Fruit fly (Drosophila melanogaster) whole organism, embryonic: ENCODE results near the gene tHMG1.

Experiments
- Blimp-1 ChIP-seq: fragments of 200-800 bp; sonication (Bioruptor generic); optimal IDR thresholded peaks from 3 replicates; lab custom pipeline; 2018; ENCODE audit warnings: missing biosample characterization, missing genetic modification characterization, mild to moderate bottlenecking, moderate library complexity, missing genetic modification reagents
- CG1024 ChIP-seq: fragments of 200-800 bp; sonication (Bioruptor generic); IDR thresholded peaks from 2 replicates; pipeline ENCODE4 v1.3.6; 2022; ENCODE audit warnings: missing biosample characterization, missing genetic modification characterization
- CG10267 ChIP-seq: fragments of 200-800 bp; sonication (Bioruptor generic); optimal IDR thresholded peaks from 2 replicates; lab custom pipeline; 2018; ENCODE audit warnings: missing biosample characterization, mild to moderate bottlenecking, missing genetic modification characterization, moderate library complexity
- CG10959 ChIP-seq: fragments of 200-800 bp; sonication (Bioruptor generic); IDR thresholded peaks from 2 replicates; pipeline ENCODE4 v1.3.6; 2022; ENCODE audit warnings: missing biosample characterization, missing genetic modification characterization
- CG12155 ChIP-seq: fragments of 200-800 bp; sonication (Bioruptor generic); optimal IDR thresholded peaks from 3 replicates; lab custom pipeline; 2016; ENCODE audit warnings: missing biosample characterization, missing genetic modification characterization
- CG12659 ChIP-seq: fragments of 200-800 bp; sonication (Bioruptor generic); optimal IDR thresholded peaks from 3 replicates; lab custom pipeline; 2017; ENCODE audit warnings: mild to moderate bottlenecking, missing biosample characterization, missing genetic modification reagents, missing genetic modification characterization
- CG13775 ChIP-seq: fragments of 200-800 bp; sonication (Bioruptor generic); optimal IDR thresholded peaks from 3 replicates; lab custom pipeline; 2017; ENCODE audit warnings: missing biosample characterization, mild to moderate bottlenecking, missing genetic modification characterization
- CG1529 ChIP-seq: fragments of 200-800 bp; sonication (Bioruptor generic); optimal IDR thresholded peaks from 3 replicates; lab custom pipeline; 2018; ENCODE audit warnings: missing biosample characterization, missing genetic modification characterization
- CG1603 ChIP-seq: fragments of 200-800 bp; sonication (Bioruptor generic); optimal IDR thresholded peaks from 2 replicates; lab custom pipeline; 2019; ENCODE audit warnings: missing biosample characterization, mild to moderate bottlenecking, missing genetic modification characterization, moderate library complexity
- CG17328 ChIP-seq: fragments of 200-800 bp; sonication (Bioruptor generic); IDR thresholded peaks from 2 replicates; pipeline ENCODE4 v1.3.6; 2022; ENCODE audit warnings: missing biosample characterization, missing genetic modification characterization
- CG17829 ChIP-seq: fragments of 200-800 bp; optimal IDR thresholded peaks from 2 replicates; lab custom pipeline; 2019; ENCODE audit warnings: missing biosample characterization, mild to moderate bottlenecking, missing genetic modification characterization, moderate library complexity
- CG1792 ChIP-seq: fragments of 200-800 bp; sonication (Bioruptor generic); optimal IDR thresholded peaks from 2 replicates; lab custom pipeline; 2016; ENCODE audit warnings: missing biosample characterization, missing genetic modification characterization
- CG2678 ChIP-seq: fragments of 200-800 bp; sonication (Bioruptor generic); optimal IDR thresholded peaks from 3 replicates; lab custom pipeline; 2019; ENCODE audit warnings: missing biosample characterization, mild to moderate bottlenecking, missing genetic modification characterization, moderate library complexity
- CG2712 ChIP-seq: fragments of 200-800 bp; optimal IDR thresholded peaks from 3 replicates; lab custom pipeline; 2019; ENCODE audit warnings: missing biosample characterization, mild to moderate bottlenecking, missing genetic modification characterization, moderate library complexity
- CG2889 ChIP-seq: fragments of 200-800 bp; sonication (Bioruptor generic); IDR thresholded peaks from 3 replicates; pipeline ENCODE4 v1.3.6; 2022; ENCODE audit warnings: missing biosample characterization, missing genetic modification characterization
- CG32532 ChIP-seq: fragments of 200-800 bp; sonication (Bioruptor generic); IDR thresholded peaks from 2 replicates; pipeline ENCODE4 v1.3.6; 2022; ENCODE audit warnings: missing biosample characterization, missing genetic modification characterization
- CG9727 ChIP-seq: fragments of 200-800 bp; sonication (Bioruptor generic); optimal IDR thresholded peaks from 3 replicates; lab custom pipeline; 2017; ENCODE audit warnings: missing biosample characterization, mild to moderate bottlenecking, missing genetic modification characterization
- CG9876 ChIP-seq: fragments of 200-800 bp; sonication (Bioruptor generic); optimal IDR thresholded peaks from 2 replicates; lab custom pipeline; 2016; ENCODE audit warnings: missing biosample characterization, missing genetic modification characterization
- Dbx ChIP-seq: fragments of 200-800 bp; sonication (Bioruptor generic); IDR thresholded peaks from 3 replicates; pipeline ENCODE4 v1.3.6; 2022; ENCODE audit warnings: missing biosample characterization, missing genetic modification characterization
- Dek ChIP-seq: fragments of 200-800 bp; sonication (Bioruptor generic); optimal IDR thresholded peaks from 3 replicates; lab custom pipeline; 2019; ENCODE audit warnings: missing biosample characterization, mild to moderate bottlenecking, missing genetic modification characterization, moderate library complexity
- H2.0 ChIP-seq: fragments of 200-800 bp; sonication (Bioruptor generic); IDR thresholded peaks from 2 replicates; pipeline ENCODE4 v1.3.6; 2022; ENCODE audit warnings: missing biosample characterization, missing genetic modification characterization
- Hey ChIP-seq: fragments of 200-800 bp; sonication (Bioruptor generic); optimal IDR thresholded peaks from 3 replicates; lab custom pipeline; 2018; ENCODE audit warnings: missing biosample characterization, mild to moderate bottlenecking, missing genetic modification characterization
- Hr51 ChIP-seq, 2 experiments: fragments of 200-800 bp; sonication (Bioruptor generic); optimal IDR thresholded peaks; 2 replicates in 1 of 2; 3 replicates in 1 of 2; lab custom pipeline; 2016 to 2018; ENCODE audit warnings: missing biosample characterization in 2 of 2, missing genetic modification characterization in 2 of 2, mild to moderate bottlenecking in 1 of 2, moderate library complexity in 1 of 2
- Max ChIP-seq: fragments of 200-800 bp; sonication (Bioruptor generic); optimal IDR thresholded peaks from 2 replicates; lab custom pipeline; 2016; ENCODE audit warnings: missing biosample characterization, mild to moderate bottlenecking, missing genetic modification characterization
- NC2β ChIP-seq: fragments of 200-800 bp; sonication (Bioruptor generic); optimal IDR thresholded peaks from 2 replicates; lab custom pipeline; 2016; ENCODE audit warnings: missing biosample characterization, missing genetic modification characterization
- NfI ChIP-seq: fragments of 200-800 bp; sonication (Bioruptor generic); optimal IDR thresholded peaks from 3 replicates; lab custom pipeline; 2018; ENCODE audit warnings: missing biosample characterization, mild to moderate bottlenecking, missing genetic modification characterization, moderate library complexity
- Oli ChIP-seq: fragments of 200-800 bp; sonication (Bioruptor generic); optimal IDR thresholded peaks from 2 replicates; lab custom pipeline; 2018; ENCODE audit warnings: missing biosample characterization, mild to moderate bottlenecking, missing genetic modification characterization, moderate library complexity
- Taf1 ChIP-seq: fragments of 200-800 bp; sonication (Bioruptor generic); IDR thresholded peaks from 2 replicates; pipeline ENCODE4 v1.3.6; 2022; ENCODE audit warnings: missing biosample characterization, missing genetic modification characterization
- ab ChIP-seq: fragments of 200-800 bp; sonication (Bioruptor generic); optimal IDR thresholded peaks from 2 replicates; lab custom pipeline; 2016; ENCODE audit warnings: missing biosample characterization, missing genetic modification characterization
- aop ChIP-seq: fragments of 200-800 bp; sonication (Bioruptor generic); IDR thresholded peaks from 2 replicates; pipeline ENCODE4 v1.3.6; 2022; ENCODE audit warnings: missing biosample characterization, missing genetic modification characterization
- ara ChIP-seq: fragments of 200-800 bp; sonication (Bioruptor generic); IDR thresholded peaks from 2 replicates; pipeline ENCODE4 v1.3.6; 2022; ENCODE audit warnings: missing biosample characterization, missing genetic modification characterization
- bcd ChIP-seq: fragments of 200-800 bp; sonication (Bioruptor generic); optimal IDR thresholded peaks from 2 replicates; lab custom pipeline; 2017; ENCODE audit warnings: missing biosample characterization, mild to moderate bottlenecking, missing genetic modification characterization
- chm ChIP-seq: fragments of 200-800 bp; sonication (Bioruptor generic); IDR thresholded peaks from 2 replicates; pipeline ENCODE4 v1.3.6; 2022; ENCODE audit warnings: missing biosample characterization, missing genetic modification characterization
- crol ChIP-seq: fragments of 200-800 bp; sonication (Bioruptor generic); IDR thresholded peaks from 2 replicates; pipeline ENCODE4 v1.3.6; 2022; ENCODE audit warnings: missing biosample characterization, missing genetic modification characterization
- dan ChIP-seq: fragments of 200-800 bp; sonication (Bioruptor generic); IDR thresholded peaks from 2 replicates; pipeline ENCODE4 v1.3.6; 2022; ENCODE audit warnings: missing biosample characterization, missing genetic modification characterization
- dimm ChIP-seq: fragments of 200-800 bp; sonication (Bioruptor generic); IDR thresholded peaks from 2 replicates; pipeline ENCODE4 v1.3.6; 2022; ENCODE audit warnings: missing biosample characterization, missing genetic modification characterization
- grn ChIP-seq: fragments of 200-800 bp; sonication (Bioruptor generic); optimal IDR thresholded peaks from 3 replicates; lab custom pipeline; 2017; ENCODE audit warnings: missing biosample characterization, missing genetic modification characterization
- jigr1 ChIP-seq: fragments of 200-800 bp; sonication (Bioruptor generic); IDR thresholded peaks from 3 replicates; pipeline ENCODE4 v1.3.6; 2022; ENCODE audit warnings: missing biosample characterization, missing genetic modification characterization
- kay ChIP-seq: fragments of 200-800 bp; sonication (Bioruptor generic); optimal IDR thresholded peaks from 2 replicates; lab custom pipeline; 2016; ENCODE audit warnings: missing biosample characterization, missing genetic modification characterization
- lola ChIP-seq, 3 experiments: fragments of >200 bp in 2 of 3; fragments of 200-800 bp in 1 of 3; sonication (Bioruptor generic) in 1 of 3; optimal IDR thresholded peaks; 2 replicates each; lab custom pipeline; 2017 to 2019; ENCODE audit warnings: missing biosample characterization in 3 of 3, missing genetic modification characterization in 3 of 3, mild to moderate bottlenecking in 1 of 3, moderate library complexity in 1 of 3
- maf-S ChIP-seq: fragments of 200-800 bp; sonication (Bioruptor generic); optimal IDR thresholded peaks from 2 replicates; lab custom pipeline; 2016; ENCODE audit warnings: missing biosample characterization, missing genetic modification characterization
- nmo ChIP-seq: fragments of 200-800 bp; sonication (Bioruptor generic); optimal IDR thresholded peaks from 2 replicates; lab custom pipeline; 2018; ENCODE audit warnings: missing biosample characterization, mild to moderate bottlenecking, missing genetic modification characterization, moderate library complexity
- nom ChIP-seq: fragments of 200-800 bp; sonication (Bioruptor generic); optimal IDR thresholded peaks from 2 replicates; lab custom pipeline; 2017; ENCODE audit warnings: missing biosample characterization, missing genetic modification characterization, mild to moderate bottlenecking, moderate library complexity, missing genetic modification reagents
- oc ChIP-seq: fragments of 200-800 bp; sonication (Bioruptor generic); optimal IDR thresholded peaks from 2 replicates; lab custom pipeline; 2018; ENCODE audit warnings: missing biosample characterization, mild to moderate bottlenecking, missing genetic modification characterization, moderate library complexity
- pzg ChIP-seq: fragments of 200-800 bp; sonication (Bioruptor generic); optimal IDR thresholded peaks from 3 replicates; lab custom pipeline; 2018; ENCODE audit warnings: missing biosample characterization, mild to moderate bottlenecking, missing genetic modification characterization, moderate library complexity
- shn ChIP-seq: fragments of 200-800 bp; sonication (Bioruptor generic); optimal IDR thresholded peaks from 3 replicates; lab custom pipeline; 2016; ENCODE audit warnings: missing biosample characterization, missing genetic modification characterization
- slbo ChIP-seq: fragments of 200-800 bp; sonication (Bioruptor generic); IDR thresholded peaks from 2 replicates; pipeline ENCODE4 v1.3.6; 2022; ENCODE audit warnings: missing biosample characterization, missing genetic modification characterization
- ssp ChIP-seq: fragments of 200-800 bp; sonication (Bioruptor generic); IDR thresholded peaks from 2 replicates; pipeline ENCODE4 v1.3.6; 2022; ENCODE audit warnings: missing biosample characterization, missing genetic modification characterization
- zf30C ChIP-seq: fragments of 200-800 bp; sonication (Bioruptor generic); optimal IDR thresholded peaks from 3 replicates; lab custom pipeline; 2018; ENCODE audit warnings: missing biosample characterization, mild to moderate bottlenecking, missing genetic modification characterization
- zfh1 ChIP-seq: fragments of 200-800 bp; sonication (Bioruptor generic); IDR thresholded peaks from 3 replicates; pipeline ENCODE4 v1.3.6; 2022; ENCODE audit warnings: missing biosample characterization, missing genetic modification characterization

tHMG1 gene

DNA sequence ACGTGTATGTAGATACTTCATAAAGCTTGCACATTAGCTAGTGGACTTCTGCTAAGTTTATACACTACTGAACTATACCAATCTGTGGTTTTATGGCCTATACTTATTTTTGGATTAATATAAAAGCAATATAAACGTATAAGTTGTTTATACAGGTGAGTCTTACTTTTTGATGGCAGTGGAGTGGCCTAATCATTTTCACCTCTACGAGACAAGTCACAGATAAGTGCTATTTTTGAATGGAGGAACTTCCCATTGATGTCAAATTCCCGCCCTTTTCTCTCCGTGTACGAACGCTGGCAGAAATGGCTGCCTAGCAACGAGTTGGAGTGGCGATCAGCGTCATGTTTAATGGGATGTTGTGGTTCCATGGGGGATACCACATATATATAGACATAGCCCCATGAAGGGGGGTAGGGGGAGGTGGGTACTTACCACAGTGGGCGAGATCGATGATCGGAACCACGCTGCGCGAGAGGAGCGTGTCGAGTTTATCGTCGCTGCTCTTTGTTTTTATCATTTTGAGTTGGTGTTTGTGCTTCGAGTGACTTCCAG is 34.8 kb downstream of the tHMG1 start (continued):
- TF ChIP-seq bcd (GFP tag; lab: Kevin White, UChicago): peak; percentile 31
- no peak for TF ChIP-seq CG10267 (tag; lab: Kevin White, UChicago)
- peak; percentile 12 for TF ChIP-seq CG2712
- 0 out of 2 replicates have a peak, but pooled peaks have one; percentile 9 for TF ChIP-seq CG1024
- no peak for TF ChIP-seq Hey (tag; lab: Kevin White, UChicago)
- TF ChIP-seq Max (GFP tag; lab: Kevin White, UChicago): peak; percentile 28
- no peak for TF ChIP-seq Dek (tag; lab: Kevin White, UChicago)
- no peak for TF ChIP-seq CG1529 (GFP tag; lab: Kevin White, UChicago)
- no peak for TF ChIP-seq NC2β (GFP tag; lab: Kevin White, UChicago)
- peak; percentile 55 for TF ChIP-seq CG2678 (tag; lab: Kevin White, UChicago)
- TF ChIP-seq aop (GFP tag; lab: Robert Waterston, UW): 0 out of 2 replicates have a peak, but pooled peaks have one; percentile 10
- peak; percentile 18; the same call in 1 of the 2 replicates for TF ChIP-seq H2.0 (GFP tag; lab: Robert Waterston, UW)
- TF ChIP-seq CG32532 (GFP tag; lab: Robert Waterston, UW): peak; percentile 40; the same call in 1 of the 2 replicates
- TF ChIP-seq oc (tag; lab: Kevin White, UChicago): no peak
- peak; percentile 19 for TF ChIP-seq kay (GFP tag; lab: Kevin White, UChicago)
- TF ChIP-seq CG10959 (GFP tag; lab: Robert Waterston, UW): no peak
- peak; percentile 22; the same call in 1 of the 2 replicates for TF ChIP-seq CG17328 (GFP tag; lab: Robert Waterston, UW)
- peak; percentile 18 for TF ChIP-seq CG17829 (tag; lab: Kevin White, UChicago)
- no peak for TF ChIP-seq grn (GFP tag; lab: Kevin White, UChicago)
- TF ChIP-seq CG9727 (GFP tag; lab: Kevin White, UChicago): peak; percentile 67
- peak; percentile 14 for TF ChIP-seq Oli
- no peak for TF ChIP-seq ab (GFP tag; lab: Kevin White, UChicago)
- peak; percentile 42 for TF ChIP-seq nmo (GFP tag; lab: Kevin White, UChicago)
- TF ChIP-seq Hr51 (GFP tag; optimal IDR thresholded peaks at IDR 0.05; lab: Kevin White, UChicago): peak in 1 of 2 experiments; percentile 22
- TF ChIP-seq chm (GFP tag; lab: Robert Waterston, UW): peak; percentile 62; the same call in 1 of the 2 replicates
- 0 out of 3 replicates have a peak, but pooled peaks have one; percentile 23 for TF ChIP-seq Dbx (GFP tag; lab: Robert Waterston, UW)
- TF ChIP-seq CG1792 (GFP tag; lab: Kevin White, UChicago): peak; percentile 32
- TF ChIP-seq nom (GFP tag; lab: Kevin White, UChicago): peak; percentile 81
- TF ChIP-seq CG12659 (GFP tag; lab: Kevin White, UChicago): peak; percentile 15
- TF ChIP-seq CG13775 (GFP tag; lab: Kevin White, UChicago): peak; percentile 20
- TF ChIP-seq CG2889 (GFP tag; lab: Robert Waterston, UW): 0 out of 3 replicates have a peak, but pooled peaks have one; percentile 45
- no peak for TF ChIP-seq maf-S (GFP tag; lab: Kevin White, UChicago)
- no peak for TF ChIP-seq Taf1 (GFP tag; lab: Robert Waterston, UW)
- peak; percentile 20 for TF ChIP-seq Blimp-1
- peak; percentile 1 for TF ChIP-seq NfI
- peak; percentile 85 for TF ChIP-seq crol (GFP tag; lab: Robert Waterston, UW)
- peak; percentile 46 for TF ChIP-seq CG12155
- TF ChIP-seq ara: no peak
- peak; percentile 19 for TF ChIP-seq CG1603 (tag; lab: Kevin White, UChicago)
- 0 out of 2 replicates have a peak, but pooled peaks have one; percentile 15 for TF ChIP-seq ssp (GFP tag; lab: Robert Waterston, UW)
- no peak for TF ChIP-seq CG9876 (GFP tag; lab: Kevin White, UChicago)
- TF ChIP-seq pzg (GFP tag; lab: Kevin White, UChicago): no peak
- no peak for TF ChIP-seq dan (GFP tag; lab: Robert Waterston, UW)
- no peak for TF ChIP-seq jigr1 (GFP tag; lab: Robert Waterston, UW)
- peak in 1 of 3 experiments; percentile 12 for TF ChIP-seq lola (GFP tag; optimal IDR thresholded peaks at IDR 0.05; lab: Kevin White, UChicago)
- no peak for TF ChIP-seq dimm (GFP tag; lab: Robert Waterston, UW)
- peak; percentile 36 for TF ChIP-seq shn (GFP tag; lab: Kevin White, UChicago)
- TF ChIP-seq zfh1 (GFP tag; lab: Robert Waterston, UW): 0 out of 3 replicates have a peak, but pooled peaks have one; percentile 31
- peak; percentile 61 for TF ChIP-seq zf30C
- peak; percentile 40 for TF ChIP-seq slbo (GFP tag; lab: Robert Waterston, UW)
